Fruit fly (Drosophila melanogaster): Measurements from ENCODE around the gene CG34288.

DNA sequence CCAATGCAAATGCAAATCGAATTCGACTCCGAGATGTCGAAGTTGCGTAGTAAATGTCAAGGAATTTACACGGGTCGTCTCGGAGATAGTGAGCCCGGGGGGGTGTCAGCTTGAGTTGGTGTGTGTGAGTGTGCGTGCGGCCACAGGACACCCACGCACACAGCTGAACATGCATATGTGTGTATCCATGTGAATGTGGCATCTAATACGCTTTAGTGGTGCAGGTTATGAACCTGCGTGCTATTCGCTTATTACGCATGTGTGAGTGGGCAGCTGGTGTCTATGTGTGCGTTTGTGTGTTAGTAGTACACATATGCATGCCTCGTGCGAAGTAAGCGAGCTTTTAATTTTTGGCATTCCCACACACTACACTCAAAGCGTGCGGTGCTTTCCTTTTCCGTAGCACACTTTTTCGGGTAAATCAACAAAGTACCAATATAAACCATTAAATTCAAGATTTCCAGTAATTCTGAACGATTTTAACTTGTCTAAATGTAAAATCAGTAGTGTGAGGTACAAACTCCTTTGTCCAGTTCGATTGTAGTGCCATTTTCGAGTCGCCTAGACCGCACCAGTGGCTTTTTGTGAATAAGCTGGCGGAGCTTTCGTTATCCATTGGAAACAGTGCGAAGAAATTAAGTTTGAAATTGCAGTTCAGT lies 21.9 kb upstream of the CG34288 start:
- TF ChIP-seq CG8478 (optimal IDR thresholded peaks at IDR 0.05): no peak
- no peak for TF ChIP-seq CTCF (optimal IDR thresholded peaks at IDR 0.05)

All from S2 (cell line).